Worm (Caenorhabditis elegans) whole organism, L1 larva: ENCODE results near the gene nhx-1.
A peak's percentile ranks its signal among the peaks of the same experiment; 100 is the strongest.

ENCODE experiments used
- blmp-1 ChIP-seq: fragments of 150-350 bp; optimal IDR thresholded peaks from 2 replicates; lab custom pipeline; 2014; ENCODE audit warnings: missing biosample characterization, missing genetic modification characterization
- snpc-4 ChIP-seq: fragments of 150-350 bp; optimal IDR thresholded peaks from 2 replicates; lab custom pipeline; 2014; ENCODE audit warnings: missing biosample characterization, missing genetic modification characterization
- tbx-2 ChIP-seq: sonication (generic microtip); optimal IDR thresholded peaks from 2 replicates; lab custom pipeline; 2016; ENCODE audit warnings: missing genetic modification characterization, missing compliant biosample characterization

DNA sequence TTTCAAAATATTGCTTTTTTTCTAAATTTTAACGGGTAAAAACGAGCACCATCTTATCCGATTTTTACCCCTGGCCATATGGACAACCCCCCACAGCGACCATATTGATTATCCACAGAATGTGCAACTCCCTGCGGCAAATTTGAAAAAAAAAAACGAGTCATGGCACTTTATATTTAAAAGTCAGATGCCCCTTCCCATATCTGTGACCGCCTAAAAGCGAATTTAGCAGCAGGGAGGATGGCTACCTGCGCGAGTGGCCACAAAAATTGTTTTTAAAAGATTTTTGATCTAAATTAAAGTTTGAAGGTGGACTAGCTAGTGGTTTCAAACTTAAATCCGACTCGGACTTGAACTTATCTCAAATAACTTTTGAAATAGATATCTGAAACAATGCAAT, 39.5 kb downstream of the nhx-1 start:
- TF ChIP-seq blmp-1 (tag; lab: Kevin White, UChicago) (peak; percentile 38), tbx-2 (tag; lab: Kevin White, UChicago) (peak; percentile 98), snpc-4 (tag; lab: Kevin White, UChicago) (peak; percentile 94)
